Worm (Caenorhabditis elegans) whole organism, midembryonic: ENCODE measurements around the gene Y57E12AL.6.

ENCODE experiments used
- T22C8.4 ChIP-seq: fragments of 200-800 bp; sonication (Bioruptor generic); IDR thresholded peaks from 2 replicates; pipeline ENCODE4 v1.3.6; 2022; ENCODE audit warnings: missing genetic modification characterization, missing compliant biosample characterization
- cog-1 ChIP-seq: sonication (generic microtip); optimal IDR thresholded peaks from 2 replicates; lab custom pipeline; 2016; ENCODE audit warnings: missing genetic modification characterization, missing compliant biosample characterization
- ztf-29 ChIP-seq: fragments of 200-800 bp; sonication (Bioruptor generic); IDR thresholded peaks from 2 replicates; pipeline ENCODE4 v1.3.6; 2022; ENCODE audit warnings: missing genetic modification reagents, missing genetic modification characterization, missing compliant biosample characterization

DNA sequence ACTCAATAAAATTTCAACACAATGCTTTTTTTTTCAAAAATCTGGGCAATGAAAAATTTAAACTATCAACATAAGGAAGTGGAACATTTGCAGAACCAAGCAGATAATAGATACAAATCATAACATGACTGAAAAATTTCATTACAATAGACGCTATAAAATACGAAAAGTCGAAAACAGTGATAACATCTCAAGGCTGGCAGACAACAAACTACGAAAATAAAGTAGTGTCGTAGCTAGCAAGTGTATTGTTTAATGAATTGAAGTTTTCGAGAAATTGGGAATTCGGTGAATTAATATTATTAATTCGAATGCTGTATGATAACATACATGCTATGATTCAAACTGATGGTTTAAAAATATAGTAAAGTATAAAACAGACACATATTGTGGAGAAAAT lies 36.5 kb upstream of the Y57E12AL.6 start:
- TF ChIP-seq T22C8.4 (no peak), ztf-29 (no peak), cog-1 (no peak)
